Fruit fly (Drosophila melanogaster) whole organism: ENCODE data around the gene scny.

Experiments
- CG8478 ChIP-seq: fragments of >200 bp; optimal IDR thresholded peaks from 2 replicates; lab custom pipeline; 2018; ENCODE audit warnings: inconsistent platforms
- EcR ChIP-seq, 2 experiments: fragments of >200 bp; optimal IDR thresholded peaks; 2 replicates each; lab custom pipeline; 2017; ENCODE audit warnings: missing biosample characterization in 2 of 2, missing genetic modification characterization in 2 of 2, missing genetic modification reagents in 2 of 2
- pan ChIP-seq: fragments of >200 bp; optimal IDR thresholded peaks from 2 replicates; lab custom pipeline; 2017
- psq ChIP-seq: fragments of >200 bp; optimal IDR thresholded peaks from 2 replicates; lab custom pipeline; 2017
- usp ChIP-seq: fragments of >200 bp; optimal IDR thresholded peaks from 2 replicates; lab custom pipeline; 2017; ENCODE audit warnings: missing biosample characterization, missing genetic modification characterization, mixed read lengths

DNA sequence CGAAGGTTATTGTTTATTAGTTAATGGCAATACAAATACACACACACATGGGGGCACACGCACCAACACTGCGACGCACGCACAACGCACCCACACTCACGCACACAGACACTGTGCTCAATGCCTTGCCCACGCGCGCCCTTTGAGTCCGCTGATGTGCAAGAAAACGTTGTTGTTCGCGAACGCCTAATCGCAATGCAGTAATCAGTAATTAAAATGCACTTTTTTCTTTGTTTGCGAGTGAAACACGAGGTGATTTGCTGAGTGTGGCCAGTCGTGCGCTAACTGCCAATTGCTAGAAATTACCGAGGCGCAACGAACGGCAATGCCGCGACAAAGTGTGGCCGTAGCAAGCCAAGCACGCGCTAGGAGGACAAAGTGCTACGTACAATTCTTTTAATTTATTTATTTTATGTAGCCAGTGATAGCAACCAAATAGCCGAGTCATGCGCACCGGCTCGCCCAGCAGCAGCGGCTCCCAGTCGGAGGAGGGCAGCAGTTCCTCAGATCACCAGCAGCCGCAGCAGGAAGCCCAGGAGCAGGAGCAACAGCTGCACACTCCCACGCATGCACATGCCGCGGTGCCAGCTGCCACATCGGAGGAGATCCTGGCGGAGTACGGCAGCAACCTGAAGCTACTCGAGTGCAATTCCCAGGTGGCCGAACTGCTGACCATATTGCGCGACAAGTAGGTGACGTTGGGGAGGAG, 42.0 kb downstream of the scny start, which contains the start of the genes S6k and kri:
- no peak for TF ChIP-seq psq (lab: Kevin White, UChicago)
- TF ChIP-seq CG8478 (lab: Kevin White, UChicago): no peak
- no peak for TF ChIP-seq pan (lab: Kevin White, UChicago)
- no peak for TF ChIP-seq EcR (GFP tag; optimal IDR thresholded peaks at IDR 0.05; lab: Kevin White, UChicago)
- no peak for TF ChIP-seq usp (GFP tag; lab: Kevin White, UChicago)
